Fruit fly (Drosophila melanogaster) whole organism, embryonic: ENCODE results near the gene Vps26.

Experiments used
- Atf6 ChIP-seq: fragments of 200-800 bp; sonication (Bioruptor generic); IDR thresholded peaks from 2 replicates; pipeline ENCODE4 v1.3.6; 2022; ENCODE audit warnings: missing biosample characterization, missing genetic modification characterization
- CG11247 ChIP-seq: fragments of 200-800 bp; sonication (Bioruptor generic); IDR thresholded peaks from 2 replicates; pipeline ENCODE4 v1.3.6; 2022; ENCODE audit warnings: missing biosample characterization, missing genetic modification characterization
- CG11456 ChIP-seq: fragments of 200-800 bp; sonication (Bioruptor generic); IDR thresholded peaks from 3 replicates; pipeline ENCODE4 v1.3.6; 2022; ENCODE audit warnings: missing biosample characterization, missing genetic modification characterization
- CG11560 ChIP-seq: fragments of 200-800 bp; sonication (Bioruptor generic); IDR thresholded peaks from 3 replicates; pipeline ENCODE4 v1.3.6; 2022; ENCODE audit warnings: missing biosample characterization, missing genetic modification characterization
- CG12659 ChIP-seq: fragments of 200-800 bp; sonication (Bioruptor generic); optimal IDR thresholded peaks from 3 replicates; lab custom pipeline; 2017; ENCODE audit warnings: mild to moderate bottlenecking, missing biosample characterization, missing genetic modification reagents, missing genetic modification characterization
- CG13123 ChIP-seq: fragments of 200-800 bp; sonication (Bioruptor generic); optimal IDR thresholded peaks from 2 replicates; lab custom pipeline; 2016; ENCODE audit warnings: missing biosample characterization, missing genetic modification characterization
- CG14014 ChIP-seq: fragments of 200-800 bp; sonication (Bioruptor generic); IDR thresholded peaks from 2 replicates; pipeline ENCODE4 v1.3.6; 2022; ENCODE audit warnings: missing biosample characterization, missing genetic modification characterization
- CG15269 ChIP-seq: fragments of 200-800 bp; sonication (Bioruptor generic); optimal IDR thresholded peaks from 2 replicates; lab custom pipeline; 2018; ENCODE audit warnings: missing biosample characterization, mild to moderate bottlenecking, missing genetic modification characterization, moderate library complexity
- CG15514 ChIP-seq: fragments of 200-800 bp; sonication (Bioruptor generic); optimal IDR thresholded peaks from 3 replicates; lab custom pipeline; 2017; ENCODE audit warnings: missing biosample characterization, missing genetic modification characterization, mild to moderate bottlenecking, moderate library complexity, missing genetic modification reagents
- CG1603 ChIP-seq: fragments of 200-800 bp; sonication (Bioruptor generic); optimal IDR thresholded peaks from 2 replicates; lab custom pipeline; 2019; ENCODE audit warnings: missing biosample characterization, mild to moderate bottlenecking, missing genetic modification characterization, moderate library complexity
- CG16813 ChIP-seq: fragments of 200-800 bp; sonication (Bioruptor generic); IDR thresholded peaks from 3 replicates; pipeline ENCODE4 v1.3.6; 2022; ENCODE audit warnings: missing biosample characterization, missing genetic modification characterization; ENCODE audit not compliant: partially characterized antibody
- CG16815 ChIP-seq: fragments of 200-800 bp; sonication (Bioruptor generic); optimal IDR thresholded peaks from 3 replicates; lab custom pipeline; 2017; ENCODE audit warnings: missing biosample characterization, mild to moderate bottlenecking, missing genetic modification characterization
- CG17612 ChIP-seq: fragments of 200-800 bp; sonication (Bioruptor generic); IDR thresholded peaks from 2 replicates; pipeline ENCODE4 v1.3.6; 2022; ENCODE audit warnings: missing biosample characterization, missing genetic modification characterization
- CG1792 ChIP-seq: fragments of 200-800 bp; sonication (Bioruptor generic); optimal IDR thresholded peaks from 2 replicates; lab custom pipeline; 2016; ENCODE audit warnings: missing biosample characterization, missing genetic modification characterization
- CG18262 ChIP-seq: fragments of 200-800 bp; optimal IDR thresholded peaks from 3 replicates; lab custom pipeline; 2019; ENCODE audit warnings: missing biosample characterization, mild to moderate bottlenecking, missing genetic modification characterization, moderate library complexity
- CG18476 ChIP-seq: fragments of 200-800 bp; sonication (Bioruptor generic); optimal IDR thresholded peaks from 2 replicates; lab custom pipeline; 2016; ENCODE audit warnings: missing biosample characterization, mild to moderate bottlenecking, missing genetic modification characterization
- CG2202 ChIP-seq: fragments of 200-800 bp; sonication (Bioruptor generic); optimal IDR thresholded peaks from 2 replicates; lab custom pipeline; 2018; ENCODE audit warnings: missing biosample characterization, mild to moderate bottlenecking, missing genetic modification characterization
- CG30020 ChIP-seq: fragments of 200-800 bp; optimal IDR thresholded peaks from 2 replicates; lab custom pipeline; 2019; ENCODE audit warnings: missing biosample characterization, mild to moderate bottlenecking, missing genetic modification characterization, moderate library complexity
- CG34422 ChIP-seq: fragments of 200-800 bp; sonication (Bioruptor generic); IDR thresholded peaks from 3 replicates; pipeline ENCODE4 v1.3.6; 2022; ENCODE audit warnings: missing biosample characterization, missing genetic modification characterization
- CG4617 ChIP-seq: fragments of 200-800 bp; sonication (Bioruptor generic); optimal IDR thresholded peaks from 3 replicates; lab custom pipeline; 2016; ENCODE audit warnings: missing biosample characterization, missing genetic modification characterization, borderline replicate concordance
- CG8290 ChIP-seq, 3 experiments: fragments of 200-800 bp; sonication (Bioruptor generic); optimal IDR thresholded peaks; 2 replicates each; lab custom pipeline; 2016 to 2019; ENCODE audit warnings: missing biosample characterization in 3 of 3, missing genetic modification characterization in 3 of 3, mild to moderate bottlenecking in 2 of 3, moderate library complexity in 1 of 3
- CG8944 ChIP-seq: fragments of 200-800 bp; sonication (Bioruptor generic); optimal IDR thresholded peaks from 3 replicates; lab custom pipeline; 2016; ENCODE audit warnings: missing biosample characterization, missing genetic modification characterization
- CoRest ChIP-seq: fragments of 200-800 bp; sonication (Bioruptor generic); optimal IDR thresholded peaks from 3 replicates; lab custom pipeline; 2018; ENCODE audit warnings: missing biosample characterization, mild to moderate bottlenecking, missing genetic modification characterization, moderate library complexity
- H2.0 ChIP-seq: fragments of 200-800 bp; sonication (Bioruptor generic); IDR thresholded peaks from 2 replicates; pipeline ENCODE4 v1.3.6; 2022; ENCODE audit warnings: missing biosample characterization, missing genetic modification characterization
- Hsf ChIP-seq: fragments of 200-800 bp; sonication (Bioruptor generic); optimal IDR thresholded peaks from 3 replicates; lab custom pipeline; 2016; ENCODE audit warnings: missing biosample characterization, missing genetic modification characterization
- MBD-R2 ChIP-seq: fragments of 200-800 bp; sonication (Bioruptor generic); IDR thresholded peaks from 2 replicates; pipeline ENCODE4 v1.3.6; 2022; ENCODE audit warnings: missing biosample characterization, missing genetic modification characterization
- Neu2 ChIP-seq: fragments of 200-800 bp; sonication (Bioruptor generic); optimal IDR thresholded peaks from 3 replicates; lab custom pipeline; 2016; ENCODE audit warnings: missing biosample characterization, missing genetic modification characterization, borderline replicate concordance
- Nf-YA ChIP-seq: fragments of 200-800 bp; sonication (Bioruptor generic); IDR thresholded peaks from 2 replicates; pipeline ENCODE4 v1.3.6; 2022; ENCODE audit warnings: missing biosample characterization, missing genetic modification characterization
- Rfx ChIP-seq: fragments of 200-800 bp; sonication (Bioruptor generic); IDR thresholded peaks from 2 replicates; pipeline ENCODE4 v1.3.6; 2022; ENCODE audit warnings: missing biosample characterization, missing genetic modification characterization
- Sry-δ ChIP-seq: fragments of 200-800 bp; sonication (Bioruptor generic); optimal IDR thresholded peaks from 2 replicates; lab custom pipeline; 2016; ENCODE audit warnings: missing biosample characterization, missing genetic modification characterization
- Stat92E ChIP-seq, 3 experiments: fragments of >200 bp in 2 of 3; fragments of 200-800 bp in 1 of 3; sonication (Bioruptor generic) in 1 of 3; optimal IDR thresholded peaks; 2 replicates each; lab custom pipeline; 2017 to 2019; ENCODE audit warnings: missing biosample characterization in 3 of 3, missing genetic modification characterization in 3 of 3, mild to moderate bottlenecking in 1 of 3, moderate library complexity in 1 of 3
- Usf ChIP-seq: fragments of 200-800 bp; sonication (Bioruptor generic); optimal IDR thresholded peaks from 2 replicates; lab custom pipeline; 2017; ENCODE audit warnings: missing genotype, missing biosample characterization, missing genetic modification characterization
- ase ChIP-seq: fragments of 200-800 bp; sonication (Bioruptor generic); IDR thresholded peaks from 3 replicates; pipeline ENCODE4 v1.3.6; 2022; ENCODE audit warnings: missing biosample characterization, missing genetic modification characterization
- fu2 ChIP-seq: fragments of 200-800 bp; sonication (Bioruptor generic); optimal IDR thresholded peaks from 2 replicates; lab custom pipeline; 2016; ENCODE audit warnings: missing biosample characterization, missing genetic modification characterization
- ham ChIP-seq: fragments of 200-800 bp; sonication (Bioruptor generic); IDR thresholded peaks from 2 replicates; pipeline ENCODE4 v1.3.6; 2022; ENCODE audit warnings: missing biosample characterization, missing genetic modification characterization
- her ChIP-seq: fragments of 200-800 bp; sonication (Bioruptor generic); optimal IDR thresholded peaks from 2 replicates; lab custom pipeline; 2016; ENCODE audit warnings: missing biosample characterization, missing genetic modification characterization
- hth ChIP-seq: fragments of >200 bp; optimal IDR thresholded peaks from 2 replicates; lab custom pipeline; 2017; ENCODE audit warnings: inconsistent platforms
- jumu ChIP-seq: fragments of 200-800 bp; sonication (Bioruptor generic); optimal IDR thresholded peaks from 3 replicates; lab custom pipeline; 2016; ENCODE audit warnings: missing biosample characterization, missing genetic modification characterization
- kay ChIP-seq: fragments of 200-800 bp; sonication (Bioruptor generic); optimal IDR thresholded peaks from 2 replicates; lab custom pipeline; 2016; ENCODE audit warnings: missing biosample characterization, missing genetic modification characterization
- luna ChIP-seq: fragments of 200-800 bp; sonication (Bioruptor generic); optimal IDR thresholded peaks from 2 replicates; lab custom pipeline; 2016; ENCODE audit warnings: missing biosample characterization, missing genetic modification characterization
- mirr ChIP-seq: fragments of 200-800 bp; sonication (Bioruptor generic); optimal IDR thresholded peaks from 3 replicates; lab custom pipeline; 2018; ENCODE audit warnings: missing biosample characterization, mild to moderate bottlenecking, missing genetic modification characterization
- nau ChIP-seq: fragments of 200-800 bp; sonication (Bioruptor generic); optimal IDR thresholded peaks from 3 replicates; lab custom pipeline; 2017; ENCODE audit warnings: missing biosample characterization, mild to moderate bottlenecking, missing genetic modification characterization, missing genetic modification reagents
- onecut ChIP-seq: fragments of 200-800 bp; sonication (Bioruptor generic); IDR thresholded peaks from 2 replicates; pipeline ENCODE4 v1.3.6; 2022; ENCODE audit warnings: missing biosample characterization, missing genetic modification characterization
- psq ChIP-seq: fragments of 200-800 bp; sonication (Bioruptor generic); optimal IDR thresholded peaks from 2 replicates; lab custom pipeline; 2017; ENCODE audit warnings: missing biosample characterization, missing genetic modification characterization
- rib ChIP-seq: fragments of 200-800 bp; sonication (Bioruptor generic); IDR thresholded peaks from 2 replicates; pipeline ENCODE4 v1.3.6; 2022; ENCODE audit warnings: missing biosample characterization, missing genetic modification characterization
- so ChIP-seq: fragments of 200-800 bp; sonication (Bioruptor generic); IDR thresholded peaks from 3 replicates; pipeline ENCODE4 v1.3.6; 2022; ENCODE audit warnings: missing biosample characterization, missing genetic modification characterization
- sug ChIP-seq: fragments of 200-800 bp; optimal IDR thresholded peaks from 2 replicates; lab custom pipeline; 2019; ENCODE audit warnings: missing biosample characterization, mild to moderate bottlenecking, missing genetic modification characterization, moderate library complexity
- tx ChIP-seq: fragments of 200-800 bp; sonication (Bioruptor generic); optimal IDR thresholded peaks from 2 replicates; lab custom pipeline; 2016; ENCODE audit warnings: missing biosample characterization, missing genetic modification characterization
- unpg ChIP-seq: fragments of 200-800 bp; sonication (Bioruptor generic); optimal IDR thresholded peaks from 3 replicates; lab custom pipeline; 2018; ENCODE audit warnings: missing biosample characterization, mild to moderate bottlenecking, missing genetic modification characterization, moderate library complexity
- usp ChIP-seq: fragments of >200 bp; optimal IDR thresholded peaks from 2 replicates; lab custom pipeline; 2017; ENCODE audit warnings: missing biosample characterization, missing genetic modification characterization
- vnd ChIP-seq: fragments of 200-800 bp; sonication (Bioruptor generic); IDR thresholded peaks from 3 replicates; pipeline ENCODE4 v1.3.6; 2022; ENCODE audit warnings: missing biosample characterization, missing genetic modification characterization; ENCODE audit not compliant: partially characterized antibody

The Vps26 gene

DNA sequence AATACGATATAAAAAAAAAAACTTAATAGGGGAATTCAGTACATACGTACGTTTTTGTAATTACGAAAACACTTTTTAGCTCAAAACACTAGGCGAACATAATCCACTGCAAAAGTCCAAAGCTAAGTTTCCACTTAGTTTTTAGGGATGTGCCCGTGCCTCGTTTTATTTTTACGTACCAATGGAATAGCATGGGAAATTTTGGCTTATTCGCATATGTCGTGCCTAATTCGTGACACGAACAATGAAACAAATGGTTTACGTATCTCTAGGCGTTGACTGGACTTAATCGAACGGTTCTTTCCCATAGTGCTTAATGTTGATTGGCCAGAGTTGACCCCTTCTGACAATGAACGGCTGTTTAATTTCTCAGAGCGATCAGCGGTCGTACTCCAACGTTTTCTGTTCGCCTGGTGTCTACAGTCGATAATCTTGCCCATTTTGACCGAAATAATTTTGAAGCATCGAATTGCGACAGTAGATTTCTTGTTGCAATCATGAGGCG, 6.0 kb downstream of the Vps26 start, which contains the start of gene CG14818 (continued):
- TF ChIP-seq onecut (GFP tag; lab: Robert Waterston, UW) (no peak; the same call in 1 of the 2 replicates), CG34422 (peak; percentile 48; the same call in 1 of the 3 replicates), Nf-YA (GFP tag; lab: Robert Waterston, UW) (no peak), hth (lab: Kevin White, UChicago) (no peak), so (GFP tag; lab: Robert Waterston, UW) (0 out of 3 replicates have a peak, but pooled peaks have one; percentile 39), Rfx (GFP tag; lab: Robert Waterston, UW) (peak; percentile 82), jumu (GFP tag; lab: Kevin White, UChicago) (peak; percentile 54), CG8290 (GFP tag; optimal IDR thresholded peaks at IDR 0.05; lab: Kevin White, UChicago) (peak; percentile 67), CG8290 (tag; optimal IDR thresholded peaks at IDR 0.05; lab: Kevin White, UChicago) (peak in 1 of 2 experiments; percentile 86), luna (GFP tag; lab: Kevin White, UChicago) (peak; percentile 25), CG11456 (GFP tag; lab: Robert Waterston, UW) (peak; percentile 72; the same call in 1 of the 3 replicates), fu2 (peak; percentile 63), MBD-R2 (peak; percentile 55), CG16813 (GFP tag; lab: Robert Waterston, UW) (peak; percentile 88), Hsf (GFP tag; lab: Kevin White, UChicago) (peak; percentile 49), ham (GFP tag; lab: Robert Waterston, UW) (no peak), CG8944 (GFP tag; lab: Kevin White, UChicago) (peak; percentile 70), Sry-δ (GFP tag; lab: Kevin White, UChicago) (peak; percentile 88), CG30020 (no peak), CG2202 (no peak), CG1603 (tag; lab: Kevin White, UChicago) (peak; percentile 63), CG1792 (GFP tag; lab: Kevin White, UChicago) (peak; percentile 27), Neu2 (GFP tag; lab: Kevin White, UChicago) (no peak), psq (GFP tag; lab: Kevin White, UChicago) (no peak), rib (no peak), CG11247 (no peak), sug (tag; lab: Kevin White, UChicago) (peak; percentile 31), Usf (peak; percentile 9), tx (peak; percentile 24), CG17612 (GFP tag; lab: Robert Waterston, UW) (0 out of 2 replicates have a peak, but pooled peaks have one; percentile 17), CG11560 (no peak), kay (GFP tag; lab: Kevin White, UChicago) (no peak), Stat92E (GFP tag; optimal IDR thresholded peaks at IDR 0.05; lab: Kevin White, UChicago) (no peak)

DNA sequence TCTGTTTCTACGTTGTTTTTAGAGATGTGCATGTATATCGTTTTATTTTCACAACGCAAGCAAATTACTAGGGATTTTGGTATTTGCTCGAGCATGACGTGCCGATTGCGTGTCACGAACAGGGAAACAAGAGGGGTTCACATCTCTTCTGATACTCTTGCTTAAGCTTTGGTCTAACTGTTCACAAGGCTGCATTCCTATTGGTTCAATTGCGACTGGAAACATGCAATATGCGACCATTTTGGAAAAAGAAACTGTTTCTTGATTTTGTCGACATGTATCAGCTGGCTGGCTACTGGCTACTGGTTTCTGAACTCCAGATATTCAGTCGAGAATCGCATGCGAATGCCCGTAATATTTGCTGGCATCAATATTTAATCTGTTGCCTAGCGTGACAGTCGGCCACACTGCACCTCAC, 6.5 kb downstream of the Vps26 start, which contains the start of gene Coa8:
Coa8 (plus strand) TSS at position 144 of the 418 bp plus-strand sequence.
- peak; percentile 55 for TF ChIP-seq CG15269 (tag; lab: Kevin White, UChicago)
- no peak for TF ChIP-seq ase (GFP tag; lab: Robert Waterston, UW)
- peak; percentile 53 for TF ChIP-seq CG15514 (GFP tag; lab: Kevin White, UChicago)
- TF ChIP-seq vnd = peak; percentile 50
- TF ChIP-seq H2.0 (GFP tag; lab: Robert Waterston, UW) = 0 out of 2 replicates have a peak, but pooled peaks have one; percentile 18
- peak; percentile 52 for TF ChIP-seq Sry-δ (GFP tag; lab: Kevin White, UChicago)
- TF ChIP-seq nau (GFP tag; lab: Kevin White, UChicago) = no peak
- TF ChIP-seq Atf6 (GFP tag; lab: Robert Waterston, UW) = peak; percentile 55; the same call in 1 of the 2 replicates
- TF ChIP-seq CG18262 = no peak
- peak; percentile 45 for TF ChIP-seq CG4617 (GFP tag; lab: Kevin White, UChicago)
- TF ChIP-seq CG14014 = 0 out of 2 replicates have a peak, but pooled peaks have one; percentile 30
- no peak for TF ChIP-seq her
- peak; percentile 53 for TF ChIP-seq unpg (GFP tag; lab: Kevin White, UChicago)
- peak; percentile 25 for TF ChIP-seq CoRest (tag; lab: Kevin White, UChicago)
- TF ChIP-seq usp = no peak
- TF ChIP-seq CG18476 = no peak
- peak; percentile 25 for TF ChIP-seq CG12659 (GFP tag; lab: Kevin White, UChicago)
- TF ChIP-seq CG13123 (GFP tag; lab: Kevin White, UChicago) = no peak
- TF ChIP-seq mirr (GFP tag; lab: Kevin White, UChicago) = peak; percentile 32
- peak; percentile 10 for TF ChIP-seq CG16815 (GFP tag; lab: Kevin White, UChicago)
- no peak for TF ChIP-seq CG17612 (GFP tag; lab: Robert Waterston, UW)
